Worm (Caenorhabditis elegans) whole organism, young adult: ENCODE data around the gene osm-6.

Experiments used
- B0035.1 ChIP-seq: sonication (generic microtip); optimal IDR thresholded peaks from 2 replicates; lab custom pipeline; 2016; ENCODE audit warnings: missing genetic modification characterization, mild to moderate bottlenecking, missing compliant biosample characterization, missing genotype, missing genetic modification reagents
- B0336.3 ChIP-seq: fragments of 200-800 bp; sonication (Bioruptor generic); IDR thresholded peaks from 2 replicates; pipeline ENCODE4 v1.3.6; 2022; ENCODE audit warnings: missing genetic modification characterization, missing compliant biosample characterization
- D2030.7 ChIP-seq: fragments of 200-800 bp; sonication (Bioruptor generic); IDR thresholded peaks from 2 replicates; pipeline ENCODE4 v1.3.6; 2022; ENCODE audit warnings: missing genetic modification reagents, missing genetic modification characterization, missing compliant biosample characterization
- F57A8.1 ChIP-seq: fragments of 200-800 bp; sonication (Bioruptor generic); optimal IDR thresholded peaks from 2 replicates; lab custom pipeline; 2018; ENCODE audit warnings: mild to moderate bottlenecking, missing genetic modification characterization, moderate library complexity, missing compliant biosample characterization
- Y56A3A.18 ChIP-seq: fragments of 200-800 bp; sonication (Bioruptor generic); IDR thresholded peaks from 2 replicates; pipeline ENCODE4 v1.3.6; 2022; ENCODE audit warnings: missing genetic modification reagents, missing genetic modification characterization, missing compliant biosample characterization
- ZK185.1 ChIP-seq: sonication (generic microtip); optimal IDR thresholded peaks from 2 replicates; lab custom pipeline; 2016; ENCODE audit warnings: mild to moderate bottlenecking, missing genetic modification characterization, missing compliant biosample characterization; ENCODE audit not compliant: poor library complexity, severe bottlenecking
- cebp-1 ChIP-seq, 2 experiments: fragments of 200-800 bp in 1 of 2; sonication (Bioruptor generic) in 1 of 2; sonication (generic microtip) in 1 of 2; IDR thresholded peaks in 1 of 2; optimal IDR thresholded peaks in 1 of 2; 2 replicates each; pipeline versions ENCODE4 v1.3.6 to Lab custom; 2017 to 2022; ENCODE audit warnings: missing compliant biosample characterization in 2 of 2, missing genetic modification characterization in 2 of 2, mild to moderate bottlenecking in 1 of 2, missing genetic modification reagents in 1 of 2, moderate library complexity in 1 of 2
- ceh-27 ChIP-seq: fragments of 200-800 bp; sonication (Bioruptor generic); optimal IDR thresholded peaks from 2 replicates; lab custom pipeline; 2018; ENCODE audit warnings: mild to moderate bottlenecking, missing genetic modification characterization, moderate library complexity, missing compliant biosample characterization
- ceh-79 ChIP-seq: sonication (generic microtip); optimal IDR thresholded peaks from 2 replicates; lab custom pipeline; 2017; ENCODE audit warnings: mild to moderate bottlenecking, missing genetic modification characterization, missing compliant biosample characterization
- die-1 ChIP-seq: sonication (generic microtip); optimal IDR thresholded peaks from 2 replicates; lab custom pipeline; 2016; ENCODE audit warnings: missing genotype, mild to moderate bottlenecking, missing genetic modification characterization, missing compliant biosample characterization
- ets-4 ChIP-seq: fragments of 200-800 bp; sonication (Bioruptor generic); optimal IDR thresholded peaks from 2 replicates; lab custom pipeline; 2018; ENCODE audit warnings: mild to moderate bottlenecking, missing genetic modification characterization, missing compliant biosample characterization
- fkh-3 ChIP-seq: sonication (generic microtip); optimal IDR thresholded peaks from 2 replicates; lab custom pipeline; 2016; ENCODE audit warnings: mild to moderate bottlenecking, missing genetic modification characterization, missing compliant biosample characterization
- hlh-12 ChIP-seq: sonication (generic microtip); optimal IDR thresholded peaks from 2 replicates; lab custom pipeline; 2016; ENCODE audit warnings: missing genetic modification characterization, missing compliant biosample characterization
- hmg-1.2 ChIP-seq: fragments of 200-800 bp; sonication (Bioruptor generic); IDR thresholded peaks from 2 replicates; pipeline ENCODE4 v1.3.6; 2022; ENCODE audit warnings: missing genetic modification reagents, missing genetic modification characterization, missing compliant biosample characterization
- lin-54 ChIP-seq: fragments of 200-800 bp; sonication (Bioruptor generic); optimal IDR thresholded peaks from 2 replicates; lab custom pipeline; 2018; ENCODE audit warnings: mild to moderate bottlenecking, missing genetic modification characterization, missing compliant biosample characterization
- lsy-27 ChIP-seq: sonication (generic microtip); optimal IDR thresholded peaks from 2 replicates; lab custom pipeline; 2017; ENCODE audit warnings: missing genetic modification characterization, mild to moderate bottlenecking, missing compliant biosample characterization, antibody characterized with exemption, missing genotype, borderline replicate concordance; ENCODE audit not compliant: insufficient read depth
- madf-10 ChIP-seq: sonication (generic microtip); optimal IDR thresholded peaks from 2 replicates; lab custom pipeline; 2016; ENCODE audit warnings: mild to moderate bottlenecking, missing genetic modification characterization, missing compliant biosample characterization
- mxl-1 ChIP-seq: sonication (generic microtip); optimal IDR thresholded peaks from 2 replicates; lab custom pipeline; 2016; ENCODE audit warnings: missing genetic modification characterization, missing compliant biosample characterization
- nfya-2 ChIP-seq: fragments of 200-800 bp; sonication (Bioruptor generic); IDR thresholded peaks from 2 replicates; pipeline ENCODE4 v1.3.6; 2022; ENCODE audit warnings: missing genetic modification reagents, missing genetic modification characterization, missing compliant biosample characterization
- nhr-179 ChIP-seq: sonication (generic microtip); optimal IDR thresholded peaks from 2 replicates; lab custom pipeline; 2016; ENCODE audit warnings: mild to moderate bottlenecking, missing genetic modification characterization, missing compliant biosample characterization
- nhr-27 ChIP-seq: fragments of 200-800 bp; sonication (Bioruptor generic); optimal IDR thresholded peaks from 2 replicates; lab custom pipeline; 2018; ENCODE audit warnings: mild to moderate bottlenecking, missing genetic modification characterization, moderate library complexity, missing compliant biosample characterization
- nhr-80 ChIP-seq: sonication (generic microtip); optimal IDR thresholded peaks from 2 replicates; lab custom pipeline; 2016; ENCODE audit warnings: missing genetic modification characterization, missing compliant biosample characterization
- pbrm-1 ChIP-seq: fragments of 200-800 bp; sonication (Bioruptor generic); IDR thresholded peaks from 2 replicates; pipeline ENCODE4 v1.3.6; 2022; ENCODE audit warnings: missing genetic modification reagents, missing genetic modification characterization, missing compliant biosample characterization
- rcor-1 ChIP-seq: fragments of 200-800 bp; sonication (Bioruptor generic); IDR thresholded peaks from 2 replicates; pipeline ENCODE4 v1.3.6; 2022; ENCODE audit warnings: missing genetic modification reagents, missing genetic modification characterization, missing compliant biosample characterization
- rec-8 ChIP-seq, 2 experiments: sonication (generic microtip); optimal IDR thresholded peaks; 2 replicates each; lab custom pipeline; 2016; ENCODE audit warnings: mild to moderate bottlenecking in 2 of 2, missing genetic modification characterization in 2 of 2, missing genetic modification reagents in 2 of 2, missing genotype in 2 of 2, missing biosample characterization in 1 of 2, missing compliant biosample characterization in 1 of 2, moderate library complexity in 1 of 2
- snpc-4 ChIP-seq, 5 experiments: fragments of 150-350 bp in 1 of 5; sonication (generic microtip) in 4 of 5; optimal IDR thresholded peaks; 2 replicates each; lab custom pipeline; 2014 to 2018; ENCODE audit warnings: missing genetic modification characterization in 5 of 5, missing biosample characterization in 3 of 5, antibody characterized with exemption in 2 of 5, mild to moderate bottlenecking in 2 of 5, missing compliant biosample characterization in 2 of 5, missing genotype in 2 of 5, moderate library complexity in 2 of 5, missing genetic modification reagents in 1 of 5
- somi-1 ChIP-seq: fragments of 200-800 bp; sonication (Bioruptor generic); optimal IDR thresholded peaks from 2 replicates; lab custom pipeline; 2018; ENCODE audit warnings: mild to moderate bottlenecking, missing genetic modification characterization, missing compliant biosample characterization
- sptf-2 ChIP-seq: fragments of 200-800 bp; sonication (Bioruptor generic); optimal IDR thresholded peaks from 2 replicates; lab custom pipeline; 2018; ENCODE audit warnings: mild to moderate bottlenecking, missing genetic modification characterization, missing compliant biosample characterization
- tbp1 ChIP-seq: fragments of 200-800 bp; sonication (Bioruptor generic); optimal IDR thresholded peaks from 2 replicates; lab custom pipeline; 2018; ENCODE audit warnings: mild to moderate bottlenecking, missing genetic modification characterization, missing compliant biosample characterization
- unc-130 ChIP-seq: sonication (generic microtip); optimal IDR thresholded peaks from 2 replicates; lab custom pipeline; 2016; ENCODE audit warnings: missing genetic modification reagents, missing genetic modification characterization, missing compliant biosample characterization
- ztf-22 ChIP-seq: fragments of 200-800 bp; sonication (Bioruptor generic); optimal IDR thresholded peaks from 2 replicates; lab custom pipeline; 2018; ENCODE audit warnings: mild to moderate bottlenecking, missing genetic modification characterization, moderate library complexity, missing compliant biosample characterization

The osm-6 gene

DNA sequence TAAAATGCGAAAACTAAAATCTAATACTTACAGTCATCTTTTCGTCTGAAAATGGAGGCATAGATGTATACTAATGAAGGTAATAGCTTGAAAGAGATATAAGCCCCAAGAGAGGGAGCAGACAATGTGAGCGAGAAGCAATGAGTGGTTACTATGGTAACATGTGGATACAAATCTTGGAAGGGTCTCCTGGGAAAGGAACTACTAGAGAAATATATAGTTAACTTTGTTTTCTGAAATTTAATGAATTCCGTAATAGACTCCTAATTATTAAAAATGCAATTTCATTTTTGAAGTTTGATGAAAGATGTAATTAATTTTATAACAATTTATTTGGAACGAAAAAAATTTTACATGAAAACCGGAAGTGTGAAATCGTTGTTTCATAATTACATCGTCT is at the start of gene osm-6:
Gene osm-6 (minus strand): TSS at position 101 of the 400 bp plus-strand sequence.
- no peak for TF ChIP-seq rcor-1 (GFP tag; lab: Robert Waterston, UW)
- no peak for TF ChIP-seq rec-8 (tag; optimal IDR thresholded peaks at IDR 0.05; lab: Kevin White, UChicago)
- TF ChIP-seq B0336.3 (GFP tag; lab: Robert Waterston, UW), result no peak
- TF ChIP-seq nhr-179 (tag; lab: Kevin White, UChicago), result no peak
- no peak for TF ChIP-seq sptf-2 (GFP tag; lab: Kevin White, UChicago)
- no peak for TF ChIP-seq F57A8.1 (GFP tag; lab: Kevin White, UChicago)
- TF ChIP-seq mxl-1 (tag; lab: Kevin White, UChicago), result no peak
- TF ChIP-seq die-1 (tag; lab: Kevin White, UChicago), result no peak
- no peak for TF ChIP-seq fkh-3 (tag; lab: Kevin White, UChicago)

DNA sequence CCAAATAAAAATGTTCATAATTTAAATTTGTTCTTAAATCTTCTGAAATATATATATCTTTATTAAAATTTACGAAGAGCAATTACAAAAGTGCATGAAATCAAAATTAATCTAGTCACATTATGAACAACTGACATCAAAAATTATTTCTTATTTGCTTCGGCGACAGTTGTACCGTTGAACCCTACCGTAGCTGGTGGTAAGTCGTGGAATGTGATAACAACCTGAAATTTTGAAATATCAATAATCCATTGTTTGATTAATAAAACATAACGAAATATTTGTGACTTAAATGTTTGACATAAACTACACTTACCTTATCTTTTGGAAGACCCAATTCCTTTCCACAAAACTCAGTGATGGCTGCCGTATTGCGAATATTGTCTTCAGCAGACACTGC is 49.5 kb upstream of the osm-6 start:
- TF ChIP-seq madf-10 (tag; lab: Kevin White, UChicago) (peak; percentile 19), tbp1 (peak; percentile 5), hmg-1.2 (GFP tag; lab: Robert Waterston, UW) (0 out of 2 replicates have a peak, but pooled peaks have one; percentile 9), nhr-80 (tag; lab: Kevin White, UChicago) (peak; percentile 66), cebp-1 (GFP tag; IDR thresholded peaks at IDR 0.05; lab: Robert Waterston, UW) (no peak), cebp-1 (tag; optimal IDR thresholded peaks at IDR 0.05; lab: Kevin White, UChicago) (peak; percentile 52), pbrm-1 (GFP tag; lab: Robert Waterston, UW) (no peak), ceh-27 (no peak), snpc-4 (GFP tag; optimal IDR thresholded peaks at IDR 0.05; lab: Kevin White, UChicago) (no peak), snpc-4 (tag; optimal IDR thresholded peaks at IDR 0.05; lab: Kevin White, UChicago) (peak in 1 of 4 experiments; percentile 9), ZK185.1 (peak; percentile 7)

DNA sequence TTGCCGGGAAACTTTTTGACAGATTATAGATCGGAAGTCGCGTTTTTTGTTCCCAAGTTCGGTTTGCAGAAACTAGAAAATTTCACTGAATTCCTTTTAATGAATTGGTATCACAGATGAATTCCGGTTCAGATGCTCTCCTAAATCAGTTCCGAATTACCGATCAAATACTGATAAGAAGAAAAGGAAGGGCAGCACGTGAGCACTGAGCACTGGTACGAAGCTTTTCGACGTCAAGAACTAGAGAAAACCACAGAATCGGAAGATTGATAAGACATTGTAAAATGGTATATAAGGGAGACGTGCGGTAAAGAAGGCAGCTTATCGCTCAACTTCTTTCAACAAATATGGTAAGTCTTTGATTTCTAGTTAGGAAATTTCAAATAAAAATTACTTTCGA is 48.0 kb upstream of the osm-6 start, which contains the start of gene cpr-1:
Gene cpr-1 (plus strand): TSS at position 319 of the 400 bp plus-strand sequence.
- no peak for TF ChIP-seq nhr-27
- TF ChIP-seq unc-130 (GFP tag; lab: Kevin White, UChicago), result no peak
- TF ChIP-seq somi-1, result no peak
- no peak for TF ChIP-seq rcor-1 (GFP tag; lab: Robert Waterston, UW)
- no peak for TF ChIP-seq Y56A3A.18
- TF ChIP-seq snpc-4 (GFP tag; optimal IDR thresholded peaks at IDR 0.05; lab: Kevin White, UChicago), result no peak
- TF ChIP-seq snpc-4 (tag; optimal IDR thresholded peaks at IDR 0.05; lab: Kevin White, UChicago), result peak in 1 of 4 experiments; percentile 25
- no peak for TF ChIP-seq lsy-27 (tag; lab: Kevin White, UChicago)
- TF ChIP-seq nhr-80 (tag; lab: Kevin White, UChicago), result peak; percentile 93
- TF ChIP-seq ztf-22 (GFP tag; lab: Kevin White, UChicago), result peak; percentile 59
- peak; percentile 87 for TF ChIP-seq ets-4 (GFP tag; lab: Kevin White, UChicago)

DNA sequence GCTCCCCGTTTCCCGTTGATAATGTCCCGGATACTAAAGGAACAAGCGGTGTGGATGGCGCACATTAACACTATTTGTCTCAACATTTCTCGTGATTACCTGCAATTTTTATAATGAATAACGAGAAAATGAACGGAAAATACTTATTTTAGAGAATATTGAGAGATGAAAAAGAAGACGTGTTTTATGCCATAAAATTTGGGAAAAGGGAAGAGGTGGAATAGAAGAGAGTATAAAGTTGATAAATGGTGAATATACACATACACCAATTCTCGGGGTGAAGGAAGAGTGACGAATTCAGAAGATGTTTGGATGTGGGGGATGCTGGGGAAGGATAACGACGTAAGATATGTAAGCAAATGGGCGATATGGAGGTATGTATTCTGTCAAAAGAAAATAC is 37.5 kb upstream of the osm-6 start, which contains the start of gene F58H1.7:
Gene F58H1.7 (minus strand): TSS at position 101 of the 400 bp plus-strand sequence.
- TF ChIP-seq D2030.7 (GFP tag; lab: Robert Waterston, UW) (no peak), nfya-2 (GFP tag; lab: Robert Waterston, UW) (no peak), hlh-12 (tag; lab: Kevin White, UChicago) (no peak), ceh-79 (tag; lab: Kevin White, UChicago) (no peak), B0035.1 (tag; lab: Kevin White, UChicago) (no peak), lin-54 (GFP tag; lab: Kevin White, UChicago) (no peak)
